Worm (Caenorhabditis elegans): ENCODE measurements around the gene F09E5.7.

DNA sequence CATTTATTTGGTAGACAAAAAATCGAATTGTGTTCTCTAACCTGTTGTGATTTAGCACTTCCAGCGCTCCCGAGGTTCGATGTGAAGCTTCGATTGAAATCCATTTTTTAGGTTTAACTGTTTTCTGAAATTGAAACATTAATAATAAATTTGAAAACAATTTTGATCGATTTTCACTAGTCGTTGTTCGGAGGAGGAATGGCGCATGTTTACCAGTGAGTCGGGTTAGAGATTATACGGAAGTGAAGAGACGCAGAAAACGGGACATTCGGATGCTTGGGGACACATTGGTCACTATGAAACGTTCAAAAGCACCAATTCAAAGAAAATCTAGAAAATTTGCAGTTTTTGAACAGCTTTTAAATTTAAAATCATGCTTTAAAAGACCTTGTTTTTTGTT lies 46.9 kb downstream of the F09E5.7 start, which contains the start of gene fbxl-3:
- no peak for TF ChIP-seq gei-17 (GFP tag; optimal IDR thresholded peaks at IDR 0.05)
- TF ChIP-seq unc-62 (GFP tag; optimal IDR thresholded peaks at IDR 0.05), result no peak
- TF ChIP-seq ama-1 (optimal IDR thresholded peaks at IDR 0.05), result no peak
- no peak for TF ChIP-seq ama-1 (GFP tag; optimal IDR thresholded peaks at IDR 0.05)
- no peak for TF ChIP-seq zfh-2 (GFP tag; conservative IDR thresholded peaks at IDR 0.05)
